Worm (Caenorhabditis elegans) whole organism, L1 larva: ENCODE data around the gene C55A6.1.

ENCODE experiments used
- C16A3.4 ChIP-seq: fragments of 150-350 bp; optimal IDR thresholded peaks from 2 replicates; lab custom pipeline; 2014; ENCODE audit warnings: missing biosample characterization, missing genetic modification characterization
- alr-1 ChIP-seq: fragments of 200-800 bp; sonication (Bioruptor generic); optimal IDR thresholded peaks from 2 replicates; lab custom pipeline; 2018; ENCODE audit warnings: borderline replicate concordance, mild to moderate bottlenecking, missing genetic modification characterization, missing compliant biosample characterization
- aly-2 ChIP-seq: fragments of 150-350 bp; optimal IDR thresholded peaks from 2 replicates; lab custom pipeline; 2014; ENCODE audit warnings: missing biosample characterization, missing genetic modification characterization
- ceh-63 ChIP-seq: fragments of 200-800 bp; sonication (Bioruptor generic); optimal IDR thresholded peaks from 2 replicates; lab custom pipeline; 2018; ENCODE audit warnings: mild to moderate bottlenecking, missing genetic modification characterization, missing compliant biosample characterization
- ces-1 ChIP-seq: fragments of 150-350 bp; optimal IDR thresholded peaks from 2 replicates; lab custom pipeline; 2014; ENCODE audit warnings: missing biosample characterization, missing genetic modification reagents, missing genetic modification characterization
- dpl-1 ChIP-seq, 3 experiments: fragments of 150-350 bp in 2 of 3; sonication (generic microtip) in 1 of 3; optimal IDR thresholded peaks; 2 replicates each; lab custom pipeline; 2014 to 2017; ENCODE audit warnings: missing biosample characterization in 3 of 3, missing genetic modification characterization in 3 of 3, missing genetic modification reagents in 3 of 3
- dsc-1 ChIP-seq: sonication (generic microtip); optimal IDR thresholded peaks from 2 replicates; lab custom pipeline; 2016; ENCODE audit warnings: mild to moderate bottlenecking, missing genetic modification characterization, missing compliant biosample characterization
- efl-1 ChIP-seq, 4 experiments: fragments of 150-350 bp; optimal IDR thresholded peaks in 3 of 4; peaks in 1 of 4; 1 replicate in 1 of 4; 2 replicates in 3 of 4; lab custom pipeline; 2014; ENCODE audit warnings: missing biosample characterization in 2 of 4, missing genetic modification characterization in 2 of 4, missing genetic modification reagents in 2 of 4
- efl-3 ChIP-seq: fragments of 200-800 bp; sonication (Bioruptor generic); optimal IDR thresholded peaks from 2 replicates; lab custom pipeline; 2018; ENCODE audit warnings: mild to moderate bottlenecking, missing genetic modification characterization, missing compliant biosample characterization
- egl-27 ChIP-seq, 2 experiments: fragments of 150-350 bp in 1 of 2; sonication (generic microtip); optimal IDR thresholded peaks; 3 replicates each; lab custom pipeline; 2017 to 2018; ENCODE audit warnings: missing biosample characterization in 2 of 2, missing genetic modification characterization in 2 of 2, missing genetic modification reagents in 2 of 2
- elt-2 ChIP-seq: sonication (generic microtip); optimal IDR thresholded peaks from 2 replicates; lab custom pipeline; 2016; ENCODE audit warnings: missing genetic modification characterization, mild to moderate bottlenecking, inconsistent platforms, missing compliant biosample characterization, missing genetic modification reagents
- elt-3 ChIP-seq, 6 experiments: fragments of 150-350 bp in 1 of 6; sonication (generic microtip); optimal IDR thresholded peaks; 2 replicates each; lab custom pipeline; 2017 to 2018; ENCODE audit warnings: missing biosample characterization in 6 of 6, missing genetic modification characterization in 6 of 6, inconsistent platforms in 1 of 6
- fkh-4 ChIP-seq: sonication (generic microtip); optimal IDR thresholded peaks from 2 replicates; lab custom pipeline; 2016; ENCODE audit warnings: missing compliant biosample characterization, missing genetic modification characterization, borderline replicate concordance
- grh-1 ChIP-seq: fragments of 200-800 bp; sonication (Bioruptor generic); IDR thresholded peaks from 2 replicates; pipeline ENCODE4 v1.3.6; 2022; ENCODE audit warnings: missing genetic modification reagents, missing genetic modification characterization, missing compliant biosample characterization
- hpl-2 ChIP-seq: fragments of 150-350 bp; optimal IDR thresholded peaks from 2 replicates; lab custom pipeline; 2014; ENCODE audit warnings: missing biosample characterization, missing genetic modification reagents, missing genetic modification characterization
- jun-1 ChIP-seq: fragments of 150-350 bp; optimal IDR thresholded peaks from 2 replicates; lab custom pipeline; 2014; ENCODE audit warnings: missing biosample characterization, missing genetic modification reagents, missing genetic modification characterization
- lin-13 ChIP-seq: fragments of 150-350 bp; optimal IDR thresholded peaks from 2 replicates; lab custom pipeline; 2014; ENCODE audit warnings: missing biosample characterization, missing genetic modification reagents, missing genetic modification characterization
- lin-15B ChIP-seq: fragments of 150-350 bp; sonication (generic microtip); optimal IDR thresholded peaks from 3 replicates; lab custom pipeline; 2014; ENCODE audit warnings: missing biosample characterization, missing genetic modification characterization
- lin-35 ChIP-seq, 2 experiments: fragments of 150-350 bp; optimal IDR thresholded peaks; 2 replicates each; lab custom pipeline; 2014; ENCODE audit warnings: missing biosample characterization in 2 of 2, missing genetic modification characterization in 2 of 2, missing genetic modification reagents in 2 of 2
- lsy-2 ChIP-seq, 2 experiments: fragments of 150-350 bp; optimal IDR thresholded peaks; 2 replicates each; lab custom pipeline; 2014; ENCODE audit warnings: missing biosample characterization in 2 of 2, missing genetic modification characterization in 2 of 2
- mab-9 ChIP-seq: fragments of 200-800 bp; sonication (Bioruptor generic); IDR thresholded peaks from 2 replicates; pipeline ENCODE4 v1.3.6; 2022; ENCODE audit warnings: missing genetic modification reagents, missing genetic modification characterization, missing compliant biosample characterization
- mef-2 ChIP-seq: fragments of 150-350 bp; optimal IDR thresholded peaks from 2 replicates; lab custom pipeline; 2014; ENCODE audit warnings: missing biosample characterization, missing genetic modification characterization
- mep-1 ChIP-seq: fragments of 150-350 bp; optimal IDR thresholded peaks from 2 replicates; lab custom pipeline; 2014; ENCODE audit warnings: missing biosample characterization, missing genetic modification characterization
- nhr-11 ChIP-seq: fragments of 150-350 bp; optimal IDR thresholded peaks from 2 replicates; lab custom pipeline; 2014; ENCODE audit warnings: missing biosample characterization, missing genetic modification characterization
- nhr-19 ChIP-seq: fragments of 200-800 bp; sonication (Bioruptor generic); conservative IDR thresholded peaks from 2 replicates; pipeline ENCODE4 v1.3.6; 2022; ENCODE audit warnings: missing genetic modification characterization, missing compliant biosample characterization
- nhr-20 ChIP-seq: sonication (generic microtip); optimal IDR thresholded peaks from 2 replicates; lab custom pipeline; 2016; ENCODE audit warnings: mild to moderate bottlenecking, missing genetic modification characterization, missing compliant biosample characterization
- nhr-237 ChIP-seq: fragments of 150-350 bp; optimal IDR thresholded peaks from 2 replicates; lab custom pipeline; 2014; ENCODE audit warnings: missing biosample characterization, missing genetic modification characterization
- nhr-28 ChIP-seq: fragments of 150-350 bp; optimal IDR thresholded peaks from 2 replicates; lab custom pipeline; 2014; ENCODE audit warnings: missing biosample characterization, missing genetic modification characterization
- nhr-76 ChIP-seq: sonication (generic microtip); optimal IDR thresholded peaks from 2 replicates; lab custom pipeline; 2017; ENCODE audit warnings: missing biosample characterization, missing genetic modification characterization
- nhr-77 ChIP-seq: fragments of 150-350 bp; optimal IDR thresholded peaks from 2 replicates; lab custom pipeline; 2014; ENCODE audit warnings: missing biosample characterization, missing genetic modification characterization
- nhr-84 ChIP-seq: sonication (generic microtip); optimal IDR thresholded peaks from 2 replicates; lab custom pipeline; 2017; ENCODE audit warnings: missing biosample characterization, missing genetic modification characterization
- pag-3 ChIP-seq: sonication (generic microtip); optimal IDR thresholded peaks from 2 replicates; lab custom pipeline; 2017; ENCODE audit warnings: missing genetic modification characterization, mild to moderate bottlenecking, missing compliant biosample characterization, antibody characterized with exemption, borderline replicate concordance; ENCODE audit not compliant: insufficient read depth
- pqm-1 ChIP-seq: sonication (generic microtip); optimal IDR thresholded peaks from 3 replicates; lab custom pipeline; 2017; ENCODE audit warnings: missing biosample characterization, missing genetic modification characterization
- rnt-1 ChIP-seq: sonication (generic microtip); optimal IDR thresholded peaks from 2 replicates; lab custom pipeline; 2016; ENCODE audit warnings: mild to moderate bottlenecking, missing genetic modification characterization, moderate library complexity, missing compliant biosample characterization
- snu-23 ChIP-seq: sonication (generic microtip); optimal IDR thresholded peaks from 2 replicates; lab custom pipeline; 2016; ENCODE audit warnings: missing genetic modification characterization, missing compliant biosample characterization
- sup-37 ChIP-seq: fragments of 200-800 bp; sonication (Bioruptor generic); optimal IDR thresholded peaks from 2 replicates; lab custom pipeline; 2018; ENCODE audit warnings: mild to moderate bottlenecking, missing genetic modification characterization, missing compliant biosample characterization
- swsn-7 ChIP-seq: sonication (generic microtip); optimal IDR thresholded peaks from 2 replicates; lab custom pipeline; 2016; ENCODE audit warnings: missing genetic modification characterization, missing compliant biosample characterization
- tlp-1 ChIP-seq: fragments of 150-350 bp; optimal IDR thresholded peaks from 2 replicates; lab custom pipeline; 2014; ENCODE audit warnings: missing biosample characterization, missing genetic modification characterization
- unc-86 ChIP-seq: sonication (generic microtip); optimal IDR thresholded peaks from 2 replicates; lab custom pipeline; 2016; ENCODE audit warnings: missing genetic modification characterization, missing compliant biosample characterization
- unc-98 ChIP-seq: fragments of 200-800 bp; sonication (Bioruptor generic); IDR thresholded peaks from 2 replicates; pipeline ENCODE4 v1.3.6; 2022; ENCODE audit warnings: missing genetic modification characterization, missing compliant biosample characterization
- vab-15 ChIP-seq: sonication (generic microtip); optimal IDR thresholded peaks from 2 replicates; lab custom pipeline; 2017; ENCODE audit warnings: missing genotype, mild to moderate bottlenecking, missing genetic modification characterization, missing compliant biosample characterization
- xbp-1 ChIP-seq: sonication (generic microtip); optimal IDR thresholded peaks from 2 replicates; lab custom pipeline; 2016; ENCODE audit warnings: missing genetic modification characterization, missing compliant biosample characterization
- zag-1 ChIP-seq: fragments of 150-350 bp; optimal IDR thresholded peaks from 2 replicates; lab custom pipeline; 2014; ENCODE audit warnings: missing biosample characterization, missing genetic modification characterization
- ztf-11 ChIP-seq, 2 experiments: sonication (generic microtip); optimal IDR thresholded peaks; 2 replicates each; lab custom pipeline; 2016 to 2017; ENCODE audit warnings: missing genetic modification characterization in 2 of 2, missing biosample characterization in 1 of 2, missing compliant biosample characterization in 1 of 2
- ztf-4 ChIP-seq: fragments of 150-350 bp; optimal IDR thresholded peaks from 2 replicates; lab custom pipeline; 2014; ENCODE audit warnings: missing biosample characterization, missing genetic modification characterization

Gene C55A6.1

DNA sequence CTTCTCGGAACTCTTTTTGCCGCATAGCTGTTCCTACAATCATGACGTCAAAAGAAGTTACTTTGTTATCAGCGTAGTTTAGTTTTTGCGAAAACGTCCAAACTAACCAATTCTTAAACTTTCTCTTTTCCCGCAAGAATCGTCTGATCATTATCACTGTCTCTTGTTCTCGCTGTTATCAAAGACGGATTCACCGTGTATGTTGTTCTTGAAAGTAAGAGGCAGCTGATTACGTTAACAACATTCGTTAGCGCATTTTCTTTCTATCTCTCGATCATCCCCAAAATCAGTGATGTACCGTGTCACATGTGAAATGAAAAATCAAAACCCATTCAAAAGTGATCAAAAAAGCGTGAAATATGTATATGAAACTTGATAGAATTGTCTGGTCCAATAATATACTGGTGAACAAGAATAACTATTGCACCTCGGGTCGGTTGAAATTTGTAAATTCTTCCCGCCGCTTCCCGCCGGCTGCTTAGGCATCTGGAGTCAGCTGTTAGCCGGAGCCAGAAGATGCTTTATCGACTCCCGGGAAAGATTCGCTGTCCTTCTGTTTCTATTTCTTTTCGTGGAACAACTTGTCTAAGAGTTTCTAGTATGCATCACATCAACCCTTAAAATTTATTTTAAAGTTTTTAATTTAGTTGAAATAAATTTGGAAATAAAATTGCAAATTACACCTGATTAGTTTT, 29.9 kb upstream of the C55A6.1 start (continued):
- peak; percentile 87 for TF ChIP-seq elt-2 (tag; lab: Kevin White, UChicago)
- no peak for TF ChIP-seq ztf-11 (tag; optimal IDR thresholded peaks at IDR 0.05; lab: Kevin White, UChicago)
- TF ChIP-seq lin-35 (GFP tag; optimal IDR thresholded peaks at IDR 0.05; lab: Kevin White, UChicago), result peak in 1 of 2 experiments; percentile 71
- no peak for TF ChIP-seq ces-1 (GFP tag; lab: Kevin White, UChicago)
- TF ChIP-seq mef-2 (tag; lab: Kevin White, UChicago), result no peak
- no peak for TF ChIP-seq nhr-84
- no peak for TF ChIP-seq nhr-237
- TF ChIP-seq sup-37 (GFP tag; lab: Kevin White, UChicago), result no peak
- no peak for TF ChIP-seq nhr-28 (tag; lab: Kevin White, UChicago)
- TF ChIP-seq mab-9 (GFP tag; lab: Robert Waterston, UW), result no peak
- TF ChIP-seq alr-1 (tag; lab: Kevin White, UChicago), result no peak
- no peak for TF ChIP-seq nhr-76 (tag; lab: Kevin White, UChicago)
- TF ChIP-seq unc-98, result no peak
- TF ChIP-seq vab-15 (tag; lab: Kevin White, UChicago), result no peak
- peak; percentile 76 for TF ChIP-seq nhr-20 (tag; lab: Kevin White, UChicago)
- TF ChIP-seq tlp-1 (tag; lab: Kevin White, UChicago), result no peak
- no peak for TF ChIP-seq swsn-7 (tag; lab: Kevin White, UChicago)
- no peak for TF ChIP-seq unc-86 (tag; lab: Kevin White, UChicago)
- no peak for TF ChIP-seq pag-3 (tag; lab: Kevin White, UChicago)
- TF ChIP-seq pqm-1 (tag; lab: Kevin White, UChicago), result no peak
- peak in 5 of 6 experiments; percentile 64 to 90 (median 68) for TF ChIP-seq elt-3 (tag; optimal IDR thresholded peaks at IDR 0.05; lab: Kevin White, UChicago)
- no peak for TF ChIP-seq xbp-1
- peak; percentile 21 for TF ChIP-seq hpl-2 (GFP tag; lab: Kevin White, UChicago)
- no peak for TF ChIP-seq nhr-11 (tag; lab: Kevin White, UChicago)
- TF ChIP-seq dsc-1 (tag; lab: Kevin White, UChicago), result no peak
- TF ChIP-seq zag-1 (tag; lab: Kevin White, UChicago), result no peak
- TF ChIP-seq nhr-77 (tag; lab: Kevin White, UChicago), result no peak
- TF ChIP-seq rnt-1, result peak; percentile 48
- no peak for TF ChIP-seq fkh-4 (tag; lab: Kevin White, UChicago)
- TF ChIP-seq lin-13 (GFP tag; lab: Kevin White, UChicago), result no peak
- TF ChIP-seq aly-2, result no peak
- peak; percentile 37 for TF ChIP-seq snu-23 (GFP tag; lab: Kevin White, UChicago)

DNA sequence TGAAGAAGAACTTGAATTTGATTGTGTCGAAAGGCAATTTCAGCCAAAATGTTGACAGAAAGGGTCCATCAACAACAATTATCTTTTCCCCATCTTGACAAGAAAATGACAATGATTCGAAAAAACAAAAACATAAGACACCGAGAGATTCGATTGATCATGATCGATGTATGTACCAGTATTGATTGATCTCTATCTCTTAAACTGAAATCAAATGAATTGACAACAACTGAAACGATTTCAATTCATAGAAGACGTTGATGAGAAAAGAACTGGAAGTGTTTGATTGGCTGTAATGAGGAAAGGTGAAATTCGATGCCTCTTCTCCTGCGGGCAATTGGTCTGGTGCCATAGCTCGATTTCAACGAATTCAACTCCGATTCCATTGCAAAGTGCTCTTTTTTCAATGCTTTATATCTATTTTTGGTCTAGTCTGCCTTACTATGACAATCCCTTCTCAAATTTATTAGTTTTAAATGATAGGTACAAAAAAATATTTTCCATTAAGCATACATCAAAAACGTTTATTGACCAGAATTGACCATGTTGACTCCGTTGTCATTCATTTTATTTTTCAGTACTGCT, 28.7 kb upstream of the C55A6.1 start:
- no peak for TF ChIP-seq grh-1
- peak; percentile 17 for TF ChIP-seq ceh-63
- no peak for TF ChIP-seq C16A3.4 (tag; lab: Kevin White, UChicago)

DNA sequence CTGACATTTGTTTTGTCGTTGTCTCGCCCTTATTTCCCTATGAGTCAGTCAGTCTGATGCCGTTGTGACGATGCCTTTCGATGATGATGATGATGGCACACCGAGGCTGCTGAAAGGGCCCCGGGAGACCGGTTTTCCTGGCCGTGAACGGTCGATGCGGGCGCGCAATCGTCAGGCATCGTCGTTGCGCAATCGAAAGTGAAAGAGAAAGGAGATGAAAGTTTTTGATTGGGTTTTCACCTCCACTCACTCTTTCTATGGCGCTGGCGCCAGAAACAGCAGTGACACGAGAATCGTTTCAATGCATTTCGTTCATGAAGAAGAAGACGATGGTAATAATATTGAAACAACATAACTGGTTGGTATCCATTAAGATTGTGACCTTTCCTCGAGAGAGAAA, 28.2 kb upstream of the C55A6.1 start:
- no peak for TF ChIP-seq nhr-11 (tag; lab: Kevin White, UChicago)
- no peak for TF ChIP-seq aly-2
- TF ChIP-seq dsc-1 (tag; lab: Kevin White, UChicago), result no peak
- TF ChIP-seq jun-1 (tag; lab: Kevin White, UChicago), result peak; percentile 14
- TF ChIP-seq egl-27 (tag; optimal IDR thresholded peaks at IDR 0.05; lab: Kevin White, UChicago), result peak in 1 of 2 experiments; percentile 58
- no peak for TF ChIP-seq nhr-77 (tag; lab: Kevin White, UChicago)
- TF ChIP-seq snu-23 (GFP tag; lab: Kevin White, UChicago), result peak; percentile 51
- no peak for TF ChIP-seq elt-2 (tag; lab: Kevin White, UChicago)
- TF ChIP-seq efl-3 (GFP tag; lab: Kevin White, UChicago), result peak; percentile 13
- peak in 1 of 2 experiments; percentile 50 for TF ChIP-seq lsy-2 (tag; optimal IDR thresholded peaks at IDR 0.05; lab: Kevin White, UChicago)
- TF ChIP-seq rnt-1, result peak; percentile 41
- TF ChIP-seq nhr-19 (GFP tag; lab: Robert Waterston, UW), result no peak; the same call in none of the 2 replicates
- TF ChIP-seq mep-1 (tag; lab: Kevin White, UChicago), result peak; percentile 1
- peak; percentile 63 for TF ChIP-seq nhr-20 (tag; lab: Kevin White, UChicago)
- TF ChIP-seq mab-9 (GFP tag; lab: Robert Waterston, UW), result 0 out of 2 replicates have a peak, but pooled peaks have one; percentile 38
- peak in 4 of 6 experiments; percentile 20 to 71 (median 39) for TF ChIP-seq elt-3 (tag; optimal IDR thresholded peaks at IDR 0.05; lab: Kevin White, UChicago)
- TF ChIP-seq hpl-2 (GFP tag; lab: Kevin White, UChicago), result no peak
- peak in 1 of 3 experiments; percentile 8 for TF ChIP-seq dpl-1 (GFP tag; optimal IDR thresholded peaks at IDR 0.05; lab: Kevin White, UChicago)
- TF ChIP-seq lin-13 (GFP tag; lab: Kevin White, UChicago), result peak; percentile 13
- TF ChIP-seq ztf-4, result no peak
- peak; percentile 1 to 14 for TF ChIP-seq efl-1 (optimal IDR thresholded peaks at IDR 0.05; lab: Kevin White, UChicago)
- peak in 1 of 2 experiments; percentile 90 for TF ChIP-seq efl-1 (GFP tag; optimal IDR thresholded peaks at IDR 0.05 in 1 of 2; lab: Kevin White, UChicago)
- TF ChIP-seq lin-15B, result no peak
